Worm (Caenorhabditis elegans): Measurements from ENCODE around the gene C39D10.5.

The C39D10.5 gene

ce11 chrX:7892296-7892695 is at the start of gene C39D10.5:
TSS of gene C39D10.5 (minus strand) at chrX:7892396.
- TF ChIP-seq pros-1 (tag; optimal IDR thresholded peaks at IDR 0.05) (no peak), ztf-16 (tag; optimal IDR thresholded peaks at IDR 0.05) (no peak), zip-5 (tag; optimal IDR thresholded peaks at IDR 0.05) (no peak), pha-4 (tag; optimal IDR thresholded peaks at IDR 0.05) (no peak), ceh-30 (tag; optimal IDR thresholded peaks at IDR 0.05) (no peak), sdc-2 (tag; optimal IDR thresholded peaks at IDR 0.05) (no peak), rnt-1 (tag; optimal IDR thresholded peaks at IDR 0.05) (no peak), ceh-45 (GFP tag; IDR thresholded peaks at IDR 0.05) (no peak)

ce11 chrX:7932453-7932852 is 40.3 kb upstream of the C39D10.5 start:
- no peak for TF ChIP-seq pha-4 (tag; optimal IDR thresholded peaks at IDR 0.05)
- TF ChIP-seq lin-11 (tag; optimal IDR thresholded peaks at IDR 0.05), result no peak
- TF ChIP-seq elt-2 (tag; optimal IDR thresholded peaks at IDR 0.05), result no peak
- no peak for TF ChIP-seq ceh-18 (tag; optimal IDR thresholded peaks at IDR 0.05)
- TF ChIP-seq rnt-1 (tag; optimal IDR thresholded peaks at IDR 0.05), result no peak
- no peak for TF ChIP-seq ceh-22 (tag; optimal IDR thresholded peaks at IDR 0.05)
- no peak for TF ChIP-seq sdc-2 (tag; optimal IDR thresholded peaks at IDR 0.05)

- no peak for TF ChIP-seq fkh-10 (GFP tag; optimal IDR thresholded peaks at IDR 0.05)
- no peak for TF ChIP-seq nhr-11 (tag; optimal IDR thresholded peaks at IDR 0.05)
- no peak for TF ChIP-seq Y22D7AL.16 (tag; optimal IDR thresholded peaks at IDR 0.05)
- TF ChIP-seq ceh-22 (tag; optimal IDR thresholded peaks at IDR 0.05), result no peak
- no peak for TF ChIP-seq dve-1 (tag; optimal IDR thresholded peaks at IDR 0.05)
- no peak for TF ChIP-seq unc-42 (tag; optimal IDR thresholded peaks at IDR 0.05)
- no peak for TF ChIP-seq rnt-1 (tag; optimal IDR thresholded peaks at IDR 0.05)
- no peak for TF ChIP-seq mec-3 (tag; optimal IDR thresholded peaks at IDR 0.05; ENCODE audit: borderline replicate concordance)
- no peak for TF ChIP-seq ztf-16 (tag; optimal IDR thresholded peaks at IDR 0.05)
- TF ChIP-seq unc-3 (GFP tag; conservative IDR thresholded peaks at IDR 0.05), result no peak
- TF ChIP-seq unc-3 (tag; optimal IDR thresholded peaks at IDR 0.05), result no peak
- no peak for TF ChIP-seq fax-1 (tag; optimal IDR thresholded peaks at IDR 0.05)
- no peak for TF ChIP-seq K02D7.2 (tag; optimal IDR thresholded peaks at IDR 0.05)
- TF ChIP-seq pros-1 (tag; optimal IDR thresholded peaks at IDR 0.05), result no peak
- no peak for TF ChIP-seq ceh-45 (GFP tag; IDR thresholded peaks at IDR 0.05)
- TF ChIP-seq pha-2 (tag; optimal IDR thresholded peaks at IDR 0.05), result no peak
These were observed 38.3 kb upstream of the C39D10.5 start, which contains the start of gene zig-3 for ce11 chrX:7930450-7930849. TSS of gene zig-3 (plus strand) at chrX:7930750.

- TF ChIP-seq nhr-232 (tag; optimal IDR thresholded peaks at IDR 0.05), result no peak
- no peak for TF ChIP-seq ceh-48 (tag; optimal IDR thresholded peaks at IDR 0.05)
- TF ChIP-seq ceh-14 (tag; optimal IDR thresholded peaks at IDR 0.05), result no peak
- no peak for TF ChIP-seq pax-1 (tag; optimal IDR thresholded peaks at IDR 0.05)
- no peak for TF ChIP-seq pat-9 (tag; optimal IDR thresholded peaks at IDR 0.05)
- TF ChIP-seq ceh-18 (tag; optimal IDR thresholded peaks at IDR 0.05), result no peak
- no peak for TF ChIP-seq pqm-1 (tag; optimal IDR thresholded peaks at IDR 0.05)
- TF ChIP-seq ceh-31 (tag; optimal IDR thresholded peaks at IDR 0.05), result no peak
- no peak for TF ChIP-seq odd-2 (tag; optimal IDR thresholded peaks at IDR 0.05)
- no peak for TF ChIP-seq unc-42 (tag; optimal IDR thresholded peaks at IDR 0.05)
- TF ChIP-seq sdc-2 (tag; optimal IDR thresholded peaks at IDR 0.05), result no peak
- TF ChIP-seq pha-4 (tag; optimal IDR thresholded peaks at IDR 0.05), result no peak
- no peak for TF ChIP-seq K09A11.1 (tag; optimal IDR thresholded peaks at IDR 0.05; ENCODE audit: insufficient read depth)
- TF ChIP-seq ceh-34 (tag; optimal IDR thresholded peaks at IDR 0.05), result no peak
- no peak for TF ChIP-seq hlh-6 (tag; optimal IDR thresholded peaks at IDR 0.05)
These were observed 32.9 kb upstream of the C39D10.5 start, which contains the start of gene zig-4 for ce11 chrX:7925134-7925533. TSS of gene zig-4 (plus strand) at chrX:7925434.

ce11 chrX:7921130-7921529 is 28.9 kb upstream of the C39D10.5 start:
- TF ChIP-seq hlh-13 (GFP tag; optimal IDR thresholded peaks at IDR 0.05) (no peak), ets-4 (tag; optimal IDR thresholded peaks at IDR 0.05) (no peak), tbx-2 (tag; optimal IDR thresholded peaks at IDR 0.05) (no peak), sox-4 (tag; optimal IDR thresholded peaks at IDR 0.05) (no peak), unc-86 (tag; optimal IDR thresholded peaks at IDR 0.05) (no peak), unc-55 (GFP tag; optimal IDR thresholded peaks at IDR 0.05) (no peak), ceh-2 (tag; optimal IDR thresholded peaks at IDR 0.05) (no peak)
